Fruit fly (Drosophila melanogaster) ovary, adult (tissue): ENCODE data around the gene Lgr3.

Source experiments
- CG17801 ChIP-seq: fragments of 200-800 bp; optimal IDR thresholded peaks from 2 replicates; lab custom pipeline; 2019; ENCODE audit warnings: missing biosample characterization, mild to moderate bottlenecking, missing genetic modification characterization, moderate library complexity; ENCODE audit not compliant: partially characterized antibody

Lgr3 gene

DNA sequence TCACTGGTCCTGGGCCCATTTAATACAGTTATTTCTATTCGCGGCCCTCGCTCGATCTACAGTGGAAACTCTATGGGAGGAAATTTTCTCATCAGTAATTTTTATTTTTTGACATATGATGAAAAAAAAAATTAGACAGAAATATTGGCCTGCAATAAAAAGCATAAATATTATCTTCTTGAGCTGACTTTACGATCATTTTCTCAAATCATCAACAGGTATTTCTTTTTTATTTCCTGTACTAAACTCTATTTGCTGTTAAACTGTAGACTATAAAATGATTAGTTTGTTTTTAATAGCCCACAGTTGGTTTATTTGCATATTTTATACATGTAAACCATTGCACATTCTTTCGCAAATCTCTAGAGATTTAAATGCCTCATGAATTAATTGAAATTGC is 21.4 kb upstream of the Lgr3 start:
- TF ChIP-seq CG17801 (GFP tag; lab: Kevin White, UChicago): no peak

DNA sequence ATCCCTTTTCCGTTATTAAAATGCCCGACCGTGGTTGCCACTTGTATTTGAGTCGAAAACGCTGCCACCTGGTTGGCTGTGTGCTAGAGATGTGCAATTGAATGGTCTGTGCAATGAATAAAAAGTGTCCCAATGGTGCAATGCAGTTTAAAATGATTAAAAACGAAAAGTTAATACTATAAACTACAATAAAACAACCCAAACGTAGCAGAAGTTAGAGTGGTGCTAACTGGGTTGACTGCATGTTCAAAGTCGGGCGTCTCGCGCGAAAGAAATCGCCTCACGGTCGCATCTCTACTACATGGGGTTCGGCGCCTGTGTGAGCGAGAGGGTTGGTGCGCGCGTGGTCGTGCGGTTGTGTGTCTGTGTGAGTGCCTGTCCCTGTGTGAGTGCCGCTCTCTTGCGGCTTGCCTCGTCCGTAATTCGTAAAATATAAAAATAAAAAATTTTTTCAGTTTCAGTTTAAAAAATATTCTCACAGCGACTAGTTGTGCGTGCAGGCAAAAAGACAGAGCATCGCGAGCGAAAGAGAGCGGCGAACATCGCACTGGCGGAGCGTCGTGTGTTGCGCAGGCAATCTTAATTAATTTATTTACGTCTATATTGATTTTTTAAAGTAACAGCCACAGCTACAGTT is 18.6 kb upstream of the Lgr3 start:
- peak; percentile 78 for TF ChIP-seq CG17801 (GFP tag; lab: Kevin White, UChicago)

DNA sequence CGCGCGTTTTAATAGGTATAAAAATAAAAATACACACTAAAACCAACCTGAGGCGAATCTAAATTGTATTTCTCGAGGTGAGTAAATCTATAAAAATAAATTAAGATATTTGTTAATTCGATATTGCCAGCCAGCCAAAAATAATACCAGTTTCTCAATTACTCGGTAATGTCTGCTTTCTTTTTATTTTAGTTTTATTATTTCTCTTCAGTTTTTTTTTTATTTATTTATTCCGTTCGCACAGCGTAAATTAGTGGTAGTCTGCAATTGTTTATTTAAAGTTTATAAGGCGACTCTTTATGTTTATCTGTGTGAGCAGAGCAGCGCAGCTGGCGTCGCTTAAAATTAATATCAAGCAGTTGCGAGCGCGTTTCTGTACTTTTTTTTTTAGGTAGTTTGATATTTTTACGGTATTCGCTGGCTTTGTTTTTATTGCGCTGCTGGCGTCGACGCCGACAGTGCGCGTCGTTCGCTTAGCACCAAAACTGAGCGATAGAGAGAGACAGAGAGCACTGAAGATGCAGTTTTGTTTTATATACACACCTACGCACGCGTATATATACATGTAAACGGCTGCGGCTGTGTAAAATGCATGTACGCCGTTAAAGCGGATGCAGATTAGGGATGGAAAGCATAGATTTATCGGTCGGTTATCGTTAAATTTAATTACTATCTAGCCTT is 17.9 kb upstream of the Lgr3 start:
- peak; percentile 87 for TF ChIP-seq CG17801 (GFP tag; lab: Kevin White, UChicago)

DNA sequence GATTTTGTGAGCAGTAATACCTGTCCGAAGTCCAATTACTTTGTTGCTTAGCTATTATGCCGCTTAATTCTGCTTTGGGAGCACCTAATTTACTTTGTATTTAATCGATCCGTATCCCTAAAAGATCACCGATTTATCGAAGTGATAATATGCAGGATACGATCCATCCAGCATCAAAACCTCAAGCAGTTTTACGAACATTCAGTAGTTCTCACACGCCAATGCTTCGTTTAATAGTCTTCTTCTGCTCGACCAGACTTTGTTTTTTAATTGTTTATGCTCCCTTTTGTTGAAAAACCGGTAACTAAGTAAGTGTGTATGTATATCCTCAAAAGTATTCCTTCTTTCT is 17.4 kb upstream of the Lgr3 start:
- TF ChIP-seq CG17801 (GFP tag; lab: Kevin White, UChicago): no peak

DNA sequence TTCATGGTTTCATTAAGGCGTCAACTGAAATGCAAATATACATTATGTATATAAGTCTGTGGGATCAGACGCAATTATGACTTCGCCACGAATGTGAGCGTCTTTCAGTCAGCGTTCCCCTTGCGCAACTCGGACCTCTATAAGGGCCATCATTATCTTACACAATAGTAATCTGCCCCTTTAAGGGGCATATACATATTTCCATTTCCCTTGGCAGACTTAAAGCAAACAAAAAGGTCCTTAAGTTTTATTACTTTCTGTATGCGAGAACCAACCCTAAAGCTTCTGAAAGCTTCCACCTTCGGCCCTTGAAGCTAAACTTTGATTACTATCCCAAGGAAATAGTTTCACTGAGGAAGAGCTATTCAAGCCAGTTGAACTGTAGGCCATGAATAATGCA is 15.2 kb upstream of the Lgr3 start:
- TF ChIP-seq CG17801 (GFP tag; lab: Kevin White, UChicago): no peak

DNA sequence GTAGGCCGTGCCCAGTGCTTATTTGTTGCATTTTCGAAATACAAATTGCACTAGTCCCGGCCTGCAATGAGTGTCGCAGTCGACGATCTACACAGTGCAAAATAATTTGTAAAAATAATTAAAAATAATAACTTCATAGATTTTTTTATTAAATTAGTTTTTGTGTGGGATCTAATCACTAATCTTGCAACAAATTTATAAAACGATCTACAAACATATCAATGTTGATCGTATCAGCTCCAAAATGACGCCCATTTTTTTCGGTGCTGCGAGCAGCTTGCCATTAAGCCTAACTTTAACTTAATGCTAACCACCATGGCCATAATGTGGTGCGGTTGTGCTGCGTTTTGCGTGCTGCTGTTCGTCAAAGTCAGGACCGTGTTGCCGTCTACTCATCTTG is 14.2 kb upstream of the Lgr3 start:
- peak; percentile 48 for TF ChIP-seq CG17801 (GFP tag; lab: Kevin White, UChicago)

DNA sequence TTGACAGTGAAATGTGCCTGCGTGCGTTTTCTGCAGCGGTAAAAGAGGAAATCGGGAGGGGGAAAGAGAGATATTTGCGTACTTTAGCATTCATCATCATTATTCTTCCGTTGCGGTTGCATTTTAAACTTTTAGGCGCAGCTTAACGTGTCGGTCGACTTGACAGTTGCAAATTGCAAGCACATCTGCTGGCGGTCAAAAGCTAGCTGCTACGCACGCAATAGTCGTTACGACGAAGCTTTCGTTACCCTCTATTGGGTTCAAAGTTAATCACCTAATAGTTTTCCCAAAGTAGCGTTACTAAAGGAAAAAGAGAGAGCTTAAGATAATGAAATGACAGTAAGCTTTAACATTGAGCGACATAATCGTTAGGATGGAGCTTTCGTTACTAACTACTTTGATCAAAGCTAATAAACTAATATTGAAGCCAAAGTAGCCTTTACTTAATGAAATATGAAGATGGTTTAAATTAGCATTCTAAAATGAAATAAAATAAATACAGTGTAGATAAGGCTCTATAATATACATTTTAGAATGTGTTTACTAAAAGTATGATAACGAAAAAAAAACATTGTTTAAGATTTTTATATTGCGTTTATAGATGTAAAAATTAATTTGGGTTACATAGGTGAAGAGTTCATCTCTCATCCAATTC is 13.4 kb upstream of the Lgr3 start:
- TF ChIP-seq CG17801 (GFP tag; lab: Kevin White, UChicago): peak; percentile 24

DNA sequence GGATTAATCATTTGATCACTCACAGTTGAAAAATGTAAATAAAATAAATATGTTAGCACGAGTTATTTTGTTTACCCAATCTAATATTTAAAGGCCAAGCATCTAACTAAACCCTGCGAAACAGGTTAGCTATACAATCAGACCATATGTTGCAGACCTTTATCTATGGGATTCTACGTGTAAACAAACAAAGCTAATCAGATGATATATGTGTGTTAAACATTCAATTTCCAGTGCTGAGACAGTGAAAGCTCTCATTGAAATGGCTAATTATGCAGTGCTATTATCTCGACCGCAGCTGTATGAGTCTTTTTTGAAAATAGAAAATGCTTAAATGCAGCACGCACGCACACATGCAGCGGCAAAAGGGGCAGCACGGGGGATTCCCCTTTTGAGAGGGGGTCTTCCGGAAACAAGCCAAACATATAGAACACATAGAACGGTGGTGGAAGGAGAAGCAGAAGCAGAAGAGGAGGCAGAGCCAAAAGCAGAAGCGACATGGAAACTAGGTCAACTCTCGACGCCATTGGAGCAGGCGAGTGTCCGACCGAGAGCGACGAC is 5.7 kb upstream of the Lgr3 start:
- no peak for TF ChIP-seq CG17801 (GFP tag; lab: Kevin White, UChicago)

DNA sequence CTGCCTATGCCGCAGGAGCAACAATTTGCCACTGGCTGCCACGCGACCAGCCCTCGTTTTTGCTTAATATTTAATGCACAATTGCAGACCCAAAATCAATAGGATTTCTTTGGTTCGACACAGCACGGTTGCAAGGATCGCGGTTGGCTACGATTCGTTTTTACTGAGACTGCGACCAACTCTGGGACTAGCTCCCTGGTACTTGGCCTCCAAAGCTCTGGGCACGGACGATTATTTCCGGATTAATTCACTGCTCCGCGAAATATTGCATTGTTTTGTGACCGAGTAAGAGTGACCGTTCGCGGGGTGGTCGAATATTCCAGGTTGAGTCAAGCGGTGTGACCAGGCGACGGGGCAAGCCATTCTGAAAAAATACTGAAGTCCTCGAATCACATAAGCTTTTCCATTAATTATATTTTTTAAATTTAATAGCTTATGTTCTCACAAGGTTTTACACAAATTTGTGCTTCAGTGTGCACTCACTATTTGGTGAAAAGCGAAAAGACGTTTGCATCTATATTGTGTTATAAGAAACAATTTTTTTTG is 4.6 kb upstream of the Lgr3 start, which contains the start of gene Tnks:
Gene Tnks (minus strand): TSS at position 302 of the 546 bp plus-strand sequence.
- no peak for TF ChIP-seq CG17801 (GFP tag; lab: Kevin White, UChicago)

DNA sequence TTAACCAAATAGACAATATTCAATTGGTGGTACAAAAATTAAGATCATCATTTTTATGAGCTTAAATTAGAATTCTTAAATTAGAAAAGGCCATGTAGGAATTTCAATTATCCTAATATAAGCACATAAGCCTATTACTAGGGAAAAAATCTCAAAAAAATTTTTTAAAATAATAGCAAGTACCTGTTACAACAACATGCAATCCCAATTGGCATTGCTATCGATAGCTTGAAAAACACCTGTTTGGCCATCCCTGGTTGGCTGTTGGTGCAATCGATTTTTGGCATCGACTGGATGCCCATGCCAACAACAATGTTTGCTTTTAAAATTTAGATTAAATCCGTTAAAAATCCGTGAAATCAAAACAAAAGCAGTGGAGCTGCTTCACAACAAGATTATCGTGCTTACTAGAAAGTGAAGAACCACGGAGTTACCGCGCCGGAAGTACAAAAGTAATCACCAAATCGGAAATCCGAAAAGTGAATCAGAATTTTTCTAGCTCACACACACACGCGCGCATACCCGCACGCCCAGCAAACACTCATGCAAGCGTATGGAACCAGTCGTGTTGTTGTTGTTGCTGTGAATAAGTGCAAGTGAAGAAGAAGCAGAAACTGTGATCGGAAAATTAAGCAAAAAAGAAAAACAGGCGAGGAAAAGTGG is 3.9 kb upstream of the Lgr3 start, which contains the start of gene RASSF8:
Gene RASSF8 (plus strand): TSS at position 265 of the 663 bp plus-strand sequence.
- peak; percentile 48 for TF ChIP-seq CG17801 (GFP tag; lab: Kevin White, UChicago)

DNA sequence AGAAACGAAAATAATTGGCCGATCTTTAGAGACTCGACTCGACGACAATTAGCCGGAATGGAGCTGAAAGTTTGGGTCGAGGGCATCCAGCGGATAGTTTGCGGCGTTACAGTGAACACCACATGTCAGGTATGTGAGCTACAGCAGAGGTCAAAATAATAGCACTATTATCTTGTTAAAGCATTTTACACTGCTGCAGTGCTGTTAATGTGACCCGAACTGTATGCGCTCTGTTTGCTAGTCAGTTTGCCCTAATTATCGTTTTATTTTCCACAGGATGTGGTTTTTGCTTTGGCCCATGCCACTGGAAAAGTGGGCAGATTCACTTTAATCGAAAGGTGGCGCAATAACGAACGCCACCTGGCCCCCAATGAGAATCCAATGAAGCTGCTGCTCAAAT is 3.3 kb upstream of the Lgr3 start:
- no peak for TF ChIP-seq CG17801 (GFP tag; lab: Kevin White, UChicago)

DNA sequence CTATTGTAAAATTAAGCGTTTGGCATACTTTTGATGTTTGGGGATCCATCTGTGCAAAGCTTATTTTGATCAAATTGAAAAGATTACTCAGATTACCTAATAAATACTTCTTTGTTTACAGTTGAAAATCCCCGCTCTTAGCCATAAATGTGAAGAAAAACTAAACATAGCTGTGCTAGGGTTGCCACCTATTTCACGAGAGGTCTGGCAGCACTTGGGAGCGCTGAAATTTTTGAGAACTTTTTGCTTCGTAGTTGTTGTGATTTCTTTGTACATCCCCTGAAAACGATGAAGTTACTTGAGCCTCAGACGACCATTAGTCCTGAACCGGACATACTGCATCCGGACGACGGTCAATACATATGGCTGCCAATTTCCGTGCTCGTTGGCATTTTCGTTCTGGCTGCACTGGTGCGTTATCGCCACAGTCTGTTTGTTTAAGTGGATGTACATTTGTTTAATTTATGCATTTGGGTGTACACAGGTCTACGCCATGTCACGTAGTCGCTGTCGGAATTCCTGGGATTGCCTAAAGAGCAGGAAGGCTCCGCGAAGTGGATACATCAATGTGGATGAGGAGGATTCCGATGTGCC is 13.0 kb downstream of the Lgr3 start, which contains the start of the genes CG4730 and CG5039:
Gene CG4730 (minus strand): TSS at position 194 of the 594 bp plus-strand sequence.
Gene CG5039 (plus strand): TSS at position 195 of the 594 bp plus-strand sequence.
- no peak for TF ChIP-seq CG17801 (GFP tag; lab: Kevin White, UChicago)

DNA sequence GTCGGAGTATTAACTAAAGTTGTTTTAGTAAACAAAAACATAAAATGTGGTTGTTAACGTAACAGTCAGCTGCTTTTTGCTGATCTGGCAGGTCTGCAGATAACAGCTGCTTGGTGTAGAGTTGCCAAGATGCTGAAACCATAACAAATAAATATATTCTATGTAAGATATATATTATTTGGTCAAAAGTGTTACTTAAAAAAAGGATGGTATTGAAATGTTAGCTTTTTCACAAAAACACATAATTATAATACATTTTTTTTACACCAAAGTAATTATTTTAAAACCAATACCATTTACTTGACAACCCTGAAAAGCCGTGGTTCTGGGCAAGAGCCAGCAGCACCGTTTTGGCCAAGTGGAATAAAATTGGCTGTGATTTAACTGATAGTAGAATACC is 14.9 kb downstream of the Lgr3 start, which contains the start of the genes CG4743 and Idh3g:
Gene CG4743 (minus strand): TSS at position 23 of the 400 bp plus-strand sequence.
Gene Idh3g (plus strand): TSS at position 318 of the 400 bp plus-strand sequence.
- peak; percentile 99 for TF ChIP-seq CG17801 (GFP tag; lab: Kevin White, UChicago)

DNA sequence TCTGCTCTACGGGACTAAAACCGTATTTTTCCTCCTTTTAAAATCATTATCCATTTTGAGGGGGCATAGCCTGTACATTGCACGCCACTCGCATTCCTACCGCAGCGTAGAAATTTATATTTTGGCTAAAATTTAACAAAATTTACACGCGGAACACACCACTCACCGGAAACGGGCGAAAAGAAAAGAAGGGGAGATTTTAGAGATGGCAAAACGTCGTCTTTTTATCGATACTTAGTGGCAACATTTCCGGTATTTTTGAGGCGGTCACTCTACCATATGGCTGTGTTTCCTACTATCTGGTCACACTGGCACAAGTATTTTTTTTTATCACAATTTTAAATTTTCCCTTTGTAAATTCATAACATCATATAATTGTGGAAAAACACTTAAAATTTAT is 19.2 kb downstream of the Lgr3 start, which contains the start of gene RpL27:
Gene RpL27 (minus strand): TSS at position 193 of the 400 bp plus-strand sequence.
- peak; percentile 90 for TF ChIP-seq CG17801 (GFP tag; lab: Kevin White, UChicago)
